Fruit fly (Drosophila melanogaster) whole organism, wandering third instar larva: ENCODE results near the gene CG7227.

Experiments
- CG9705 ChIP-seq: fragments of 200-800 bp; sonication (Bioruptor generic); optimal IDR thresholded peaks from 2 replicates; lab custom pipeline; 2018; ENCODE audit warnings: missing biosample characterization, mild to moderate bottlenecking, missing genetic modification characterization
- CrebA ChIP-seq: fragments of 200-800 bp; sonication (Bioruptor generic); optimal IDR thresholded peaks from 2 replicates; lab custom pipeline; 2016; ENCODE audit warnings: missing biosample characterization, mild to moderate bottlenecking, missing genetic modification characterization, borderline replicate concordance
- Dif ChIP-seq: fragments of 200-275, 200-300 bp; sonication (Bioruptor generic); optimal IDR thresholded peaks from 2 replicates; lab custom pipeline; 2018; ENCODE audit warnings: missing biosample characterization, missing genetic modification characterization; ENCODE audit not compliant: partially characterized antibody
- GATAd ChIP-seq: sonication (Bioruptor generic); optimal IDR thresholded peaks from 2 replicates; lab custom pipeline; 2016; ENCODE audit warnings: missing biosample characterization, missing genetic modification characterization
- HLH106 ChIP-seq: fragments of 200-800 bp; optimal IDR thresholded peaks from 3 replicates; lab custom pipeline; 2019; ENCODE audit warnings: missing biosample characterization, mild to moderate bottlenecking, missing genetic modification characterization, moderate library complexity
- Hnf4 ChIP-seq: fragments of 200-800 bp; sonication (Bioruptor generic); optimal IDR thresholded peaks from 2 replicates; lab custom pipeline; 2016; ENCODE audit warnings: missing biosample characterization, mild to moderate bottlenecking, missing genetic modification characterization
- Hr78 ChIP-seq: fragments of >200 bp; optimal IDR thresholded peaks from 2 replicates; lab custom pipeline; 2017; ENCODE audit warnings: missing biosample characterization, missing genetic modification characterization
- Hr83 ChIP-seq: fragments of 200-300 bp; sonication (Bioruptor generic); optimal IDR thresholded peaks from 2 replicates; lab custom pipeline; 2016; ENCODE audit warnings: missing biosample characterization, mild to moderate bottlenecking, missing genetic modification characterization, moderate library complexity; ENCODE audit not compliant: poor library complexity, severe bottlenecking
- Jra ChIP-seq: sonication (Bioruptor generic); optimal IDR thresholded peaks from 2 replicates; lab custom pipeline; 2016; ENCODE audit warnings: missing biosample characterization, missing genetic modification characterization
- Mio ChIP-seq: sonication (Bioruptor generic); optimal IDR thresholded peaks from 2 replicates; lab custom pipeline; 2016; ENCODE audit warnings: missing biosample characterization, missing genetic modification characterization
- Myc ChIP-seq: fragments of >200 bp; optimal IDR thresholded peaks from 2 replicates; lab custom pipeline; 2017
- OdsH ChIP-seq: fragments of 200-800 bp; sonication (Bioruptor generic); optimal IDR thresholded peaks from 2 replicates; lab custom pipeline; 2016; ENCODE audit warnings: missing biosample characterization, mild to moderate bottlenecking, missing genetic modification characterization
- Rel ChIP-seq, 2 experiments: fragments of 200-800 bp; sonication (Bioruptor generic) in 1 of 2; optimal IDR thresholded peaks; 2 replicates in 1 of 2; 3 replicates in 1 of 2; lab custom pipeline; 2016 to 2019; ENCODE audit warnings: mild to moderate bottlenecking in 2 of 2, missing biosample characterization in 2 of 2, missing genetic modification characterization in 2 of 2, moderate library complexity in 1 of 2
- Sp1 ChIP-seq: fragments of 200-800 bp; sonication (Bioruptor generic); optimal IDR thresholded peaks from 3 replicates; lab custom pipeline; 2019; ENCODE audit warnings: missing biosample characterization, mild to moderate bottlenecking, missing genetic modification characterization, moderate library complexity
- Vsx2 ChIP-seq: fragments of 200-300, 225-300 bp; sonication (Bioruptor generic); optimal IDR thresholded peaks from 2 replicates; lab custom pipeline; 2018; ENCODE audit warnings: missing biosample characterization, missing genetic modification characterization; ENCODE audit not compliant: partially characterized antibody
- br ChIP-seq: fragments of 200-800 bp; sonication (Bioruptor generic); optimal IDR thresholded peaks from 2 replicates; lab custom pipeline; 2016; ENCODE audit warnings: missing biosample characterization, missing genetic modification characterization
- brk ChIP-seq: fragments of 200-800 bp; sonication (Bioruptor generic); optimal IDR thresholded peaks from 2 replicates; lab custom pipeline; 2016; ENCODE audit warnings: missing biosample characterization, mild to moderate bottlenecking, missing genetic modification characterization
- dsf ChIP-seq: sonication (Bioruptor generic); optimal IDR thresholded peaks from 2 replicates; lab custom pipeline; 2016; ENCODE audit warnings: missing biosample characterization, missing genetic modification characterization, borderline replicate concordance
- ey ChIP-seq: fragments of 200-800 bp; sonication (Bioruptor generic); optimal IDR thresholded peaks from 2 replicates; lab custom pipeline; 2016; ENCODE audit warnings: missing biosample characterization, missing genetic modification characterization
- foxo ChIP-seq, 2 experiments: fragments of 200-800 bp; sonication (Bioruptor generic); optimal IDR thresholded peaks; 2 replicates in 1 of 2; 3 replicates in 1 of 2; lab custom pipeline; 2016 to 2017; ENCODE audit warnings: missing biosample characterization in 2 of 2, missing genetic modification characterization in 2 of 2
- fru ChIP-seq: fragments of 200-800 bp; sonication (Bioruptor generic); optimal IDR thresholded peaks from 3 replicates; lab custom pipeline; 2016; ENCODE audit warnings: missing biosample characterization, mild to moderate bottlenecking, missing genetic modification characterization
- h ChIP-seq: fragments of 200-800 bp; sonication (Bioruptor generic); optimal IDR thresholded peaks from 3 replicates; lab custom pipeline; 2016; ENCODE audit warnings: missing biosample characterization, mild to moderate bottlenecking, missing genetic modification characterization
- jim ChIP-seq: fragments of 175-275, 200-325 bp; sonication (Bioruptor generic); optimal IDR thresholded peaks from 2 replicates; lab custom pipeline; 2016; ENCODE audit warnings: missing biosample characterization, mild to moderate bottlenecking, missing genetic modification characterization
- lola ChIP-seq: fragments of >200 bp; optimal IDR thresholded peaks from 2 replicates; lab custom pipeline; 2017; ENCODE audit warnings: missing biosample characterization, missing genetic modification characterization
- pan ChIP-seq: fragments of >200 bp; optimal IDR thresholded peaks from 2 replicates; lab custom pipeline; 2017
- psq ChIP-seq: fragments of 200-800 bp; sonication (Bioruptor generic); optimal IDR thresholded peaks from 3 replicates; lab custom pipeline; 2017; ENCODE audit warnings: missing biosample characterization, mild to moderate bottlenecking, missing genetic modification characterization, moderate library complexity
- rgr ChIP-seq: fragments of 200-800 bp; sonication (Bioruptor generic); optimal IDR thresholded peaks from 3 replicates; lab custom pipeline; 2016; ENCODE audit warnings: missing biosample characterization, mild to moderate bottlenecking, missing genetic modification characterization
- sv ChIP-seq: fragments of 200-800 bp; sonication (Bioruptor generic); optimal IDR thresholded peaks from 3 replicates; lab custom pipeline; 2016; ENCODE audit warnings: missing biosample characterization, missing genetic modification characterization
- usp ChIP-seq: fragments of >200 bp; optimal IDR thresholded peaks from 2 replicates; lab custom pipeline; 2017; ENCODE audit warnings: missing biosample characterization, missing genetic modification characterization
- woc ChIP-seq: sonication (Bioruptor generic); optimal IDR thresholded peaks from 2 replicates; lab custom pipeline; 2016; ENCODE audit warnings: missing biosample characterization, mild to moderate bottlenecking, missing genetic modification characterization

Gene CG7227

DNA sequence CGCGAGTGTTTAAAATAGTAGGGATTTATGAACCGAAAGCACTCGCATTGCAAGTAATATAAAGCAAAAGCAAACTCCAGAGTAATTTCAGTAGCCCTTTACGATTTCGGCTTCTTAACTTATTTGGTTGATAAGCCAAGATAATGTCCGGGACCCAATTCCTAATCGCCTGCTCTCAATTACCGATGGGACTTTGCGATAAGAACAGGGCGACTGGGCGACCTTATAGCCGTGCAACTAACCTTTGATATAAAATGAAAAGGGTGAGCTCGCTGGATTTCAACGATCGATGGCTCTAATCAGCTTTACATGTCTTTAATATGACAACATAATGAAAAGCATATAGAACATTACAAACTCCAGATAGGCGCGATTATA lies at the start of gene CG7227:
CG7227 (minus strand) TSS at position 72 of the 378 bp plus-strand sequence.
- no peak for TF ChIP-seq br (GFP tag; lab: Kevin White, UChicago)
- TF ChIP-seq Hr78 = no peak
- TF ChIP-seq lola (GFP tag; lab: Kevin White, UChicago) = no peak
- TF ChIP-seq Hnf4 (GFP tag; lab: Kevin White, UChicago) = no peak
- TF ChIP-seq GATAd = no peak
- no peak for TF ChIP-seq sv (GFP tag; lab: Kevin White, UChicago)
- TF ChIP-seq Jra (GFP tag; lab: Kevin White, UChicago) = no peak
- no peak for TF ChIP-seq woc (GFP tag; lab: Kevin White, UChicago)
- TF ChIP-seq psq (GFP tag; lab: Kevin White, UChicago) = no peak
- TF ChIP-seq Rel (GFP tag; optimal IDR thresholded peaks at IDR 0.05; lab: Kevin White, UChicago) = no peak
- no peak for TF ChIP-seq Rel (tag; optimal IDR thresholded peaks at IDR 0.05; lab: Kevin White, UChicago)
- no peak for TF ChIP-seq dsf (GFP tag; lab: Kevin White, UChicago)
- no peak for TF ChIP-seq usp (GFP tag; lab: Kevin White, UChicago)
- TF ChIP-seq brk = no peak
- TF ChIP-seq Vsx2 (GFP tag; lab: Kevin White, UChicago) = no peak
- TF ChIP-seq rgr (GFP tag; lab: Kevin White, UChicago) = no peak
- no peak for TF ChIP-seq Sp1 (GFP tag; lab: Kevin White, UChicago)
- TF ChIP-seq foxo (GFP tag; optimal IDR thresholded peaks at IDR 0.05; lab: Kevin White, UChicago) = no peak
- TF ChIP-seq pan (lab: Kevin White, UChicago) = no peak
- TF ChIP-seq Dif (GFP tag; lab: Kevin White, UChicago) = no peak
- TF ChIP-seq Myc (lab: Kevin White, UChicago) = no peak

DNA sequence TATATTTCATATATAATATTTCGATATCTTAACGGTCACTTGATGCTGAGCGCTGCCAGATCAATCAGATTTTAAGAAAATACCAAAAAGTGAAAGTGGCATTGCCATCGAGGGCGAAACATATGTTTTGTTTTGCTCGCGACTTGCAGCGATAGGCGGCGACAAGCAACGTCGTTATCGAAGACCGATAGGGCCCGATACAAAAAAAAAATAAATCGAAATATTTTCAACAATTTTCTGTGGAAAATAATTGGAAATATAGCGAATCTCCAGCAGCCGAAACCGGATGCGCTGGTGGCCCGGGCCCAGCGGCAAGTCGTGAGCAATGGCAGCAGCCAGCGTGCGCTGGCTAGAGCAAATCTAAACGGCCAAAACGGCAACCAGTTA lies 45.3 kb upstream of the CG7227 start, which contains the start of gene Megf8:
Megf8 (plus strand) TSS at position 190 of the 387 bp plus-strand sequence.
- TF ChIP-seq Myc (lab: Kevin White, UChicago) (no peak), GATAd (no peak), Hr83 (GFP tag; lab: Kevin White, UChicago) (no peak), sv (GFP tag; lab: Kevin White, UChicago) (no peak), usp (GFP tag; lab: Kevin White, UChicago) (no peak), Hr78 (no peak), OdsH (GFP tag; lab: Kevin White, UChicago) (no peak), lola (GFP tag; lab: Kevin White, UChicago) (no peak), psq (GFP tag; lab: Kevin White, UChicago) (no peak), CrebA (no peak), br (GFP tag; lab: Kevin White, UChicago) (no peak), Rel (GFP tag; optimal IDR thresholded peaks at IDR 0.05; lab: Kevin White, UChicago) (no peak), Rel (tag; optimal IDR thresholded peaks at IDR 0.05; lab: Kevin White, UChicago) (no peak), jim (GFP tag; lab: Kevin White, UChicago) (no peak), fru (GFP tag; lab: Kevin White, UChicago) (no peak), Mio (GFP tag; lab: Kevin White, UChicago) (no peak), woc (GFP tag; lab: Kevin White, UChicago) (no peak), pan (lab: Kevin White, UChicago) (no peak)

DNA sequence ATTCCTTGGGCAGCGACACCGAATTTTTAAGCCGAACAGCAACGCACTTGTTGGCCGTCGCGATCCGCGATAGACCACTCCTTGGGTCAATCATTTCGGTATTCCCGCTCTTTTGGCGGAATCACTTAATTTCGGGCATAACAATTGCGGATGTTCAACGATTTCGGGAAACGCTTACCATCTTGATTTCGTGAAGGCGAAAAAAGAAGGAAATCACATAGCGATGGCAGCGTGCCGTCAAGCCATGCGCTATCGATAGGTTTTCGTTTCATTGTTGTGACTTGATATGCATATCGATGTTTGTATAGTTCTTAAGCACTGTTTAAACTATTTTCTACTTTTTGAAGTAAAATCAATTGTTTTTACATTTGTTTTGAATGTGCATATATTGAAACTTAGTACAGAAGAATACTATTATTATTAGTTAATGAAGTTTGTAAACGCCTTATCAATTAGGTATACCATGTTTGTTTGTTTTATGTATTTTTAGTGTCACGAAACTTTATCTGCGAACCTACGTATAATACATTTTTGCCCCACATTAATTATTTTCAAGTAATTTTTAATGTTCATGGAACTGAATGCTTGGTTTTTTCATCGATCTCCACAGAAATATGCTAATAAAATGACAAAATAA lies 44.8 kb upstream of the CG7227 start, which contains the start of gene RpL36A:
RpL36A (minus strand) TSS at position 265 of the 637 bp plus-strand sequence.
- TF ChIP-seq woc (GFP tag; lab: Kevin White, UChicago) (no peak), sv (GFP tag; lab: Kevin White, UChicago) (peak; percentile 16), foxo (GFP tag; optimal IDR thresholded peaks at IDR 0.05; lab: Kevin White, UChicago) (peak in 1 of 2 experiments; percentile 45), ey (GFP tag; lab: Kevin White, UChicago) (no peak), rgr (GFP tag; lab: Kevin White, UChicago) (no peak), h (GFP tag; lab: Kevin White, UChicago) (peak; percentile 50), CG9705 (GFP tag; lab: Kevin White, UChicago) (peak; percentile 25), Hr78 (no peak), psq (GFP tag; lab: Kevin White, UChicago) (peak; percentile 1), OdsH (GFP tag; lab: Kevin White, UChicago) (peak; percentile 35), Sp1 (GFP tag; lab: Kevin White, UChicago) (peak; percentile 67), Rel (GFP tag; optimal IDR thresholded peaks at IDR 0.05; lab: Kevin White, UChicago) (no peak), Rel (tag; optimal IDR thresholded peaks at IDR 0.05; lab: Kevin White, UChicago) (peak; percentile 50), HLH106 (tag; lab: Kevin White, UChicago) (peak; percentile 17), GATAd (no peak)

- TF ChIP-seq Myc (lab: Kevin White, UChicago) = peak; percentile 56
- no peak for TF ChIP-seq GATAd
Measured at dm6 chr2L:8040872-8041271, 42.9 kb upstream of the CG7227 start, which contains the start of gene CCDC53. Gene CCDC53, plus strand, starts transcription at chr2L:8041106.
